Fruit fly (Drosophila melanogaster): ENCODE measurements around the gene escl.

escl gene

dm6 chr2L:12002922-12003791 is 12.4 kb downstream of the escl start (continued):
- TF ChIP-seq CHES-1-like (GFP tag; optimal IDR thresholded peaks at IDR 0.05) = no peak
- no peak for TF ChIP-seq yki (optimal IDR thresholded peaks at IDR 0.05)

- TF ChIP-seq D (optimal IDR thresholded peaks at IDR 0.05) (no peak), D (GFP tag; optimal IDR thresholded peaks at IDR 0.05) (no peak), ro (GFP tag; IDR thresholded peaks at IDR 0.05) (no peak), Lhr (GFP tag; optimal IDR thresholded peaks at IDR 0.05) (peak; percentile 57), Ets65A (GFP tag) (peak; percentile 7), CG8478 (optimal IDR thresholded peaks at IDR 0.05) (peak; percentile 62), CG34224 (GFP tag; IDR thresholded peaks at IDR 0.05; ENCODE audit: partially characterized antibody) (no peak), CG3163 (GFP tag; optimal IDR thresholded peaks at IDR 0.05) (peak; percentile 33), grau (tag; optimal IDR thresholded peaks at IDR 0.05) (no peak), nerfin-1 (tag; optimal IDR thresholded peaks at IDR 0.05) (peak; percentile 67), CG12299 (tag; optimal IDR thresholded peaks at IDR 0.05) (no peak), nmo (GFP tag; optimal IDR thresholded peaks at IDR 0.05) (peak; percentile 13), CTCF (GFP tag; optimal IDR thresholded peaks at IDR 0.05) (peak; percentile 96), CG3838 (GFP tag; optimal IDR thresholded peaks at IDR 0.05) (no peak), jing (GFP tag; optimal IDR thresholded peaks at IDR 0.05) (peak; percentile 48), ash1 (GFP tag; optimal IDR thresholded peaks at IDR 0.05) (no peak), CG15479 (GFP tag; optimal IDR thresholded peaks at IDR 0.05) (peak; percentile 73), dmrt99B (tag; optimal IDR thresholded peaks at IDR 0.05) (no peak), Sin3A (optimal IDR thresholded peaks at IDR 0.05) (peak; percentile 25), CrebB (tag; optimal IDR thresholded peaks at IDR 0.05) (no peak), Nf-YB (GFP tag; optimal IDR thresholded peaks at IDR 0.05) (peak; percentile 96), insv (GFP tag; optimal IDR thresholded peaks at IDR 0.05) (peak in 1 of 2 experiments; percentile 48), hkb (optimal IDR thresholded peaks at IDR 0.05) (peak; percentile 46), hkb (GFP tag; IDR thresholded peaks at IDR 0.05) (no peak), sd (tag; optimal IDR thresholded peaks at IDR 0.05) (peak; percentile 95), CG4854 (GFP tag; optimal IDR thresholded peaks at IDR 0.05) (no peak), cg (GFP tag; optimal IDR thresholded peaks at IDR 0.05) (peak; percentile 94), CG9932 (GFP tag; IDR thresholded peaks at IDR 0.05) (no peak), Dip2 (GFP tag; IDR thresholded peaks at IDR 0.05) (no peak), CG17829 (tag; optimal IDR thresholded peaks at IDR 0.05) (peak; percentile 38), Nf-YC (tag; optimal IDR thresholded peaks at IDR 0.05) (peak; percentile 97), stwl (tag; optimal IDR thresholded peaks at IDR 0.05) (no peak), CG1832 (GFP tag; optimal IDR thresholded peaks at IDR 0.05) (peak; percentile 92), Abd-B (GFP tag; optimal IDR thresholded peaks at IDR 0.05) (peak; percentile 56)
These were observed 13.1 kb downstream of the escl start for dm6 chr2L:12003792-12004210.

DNA sequence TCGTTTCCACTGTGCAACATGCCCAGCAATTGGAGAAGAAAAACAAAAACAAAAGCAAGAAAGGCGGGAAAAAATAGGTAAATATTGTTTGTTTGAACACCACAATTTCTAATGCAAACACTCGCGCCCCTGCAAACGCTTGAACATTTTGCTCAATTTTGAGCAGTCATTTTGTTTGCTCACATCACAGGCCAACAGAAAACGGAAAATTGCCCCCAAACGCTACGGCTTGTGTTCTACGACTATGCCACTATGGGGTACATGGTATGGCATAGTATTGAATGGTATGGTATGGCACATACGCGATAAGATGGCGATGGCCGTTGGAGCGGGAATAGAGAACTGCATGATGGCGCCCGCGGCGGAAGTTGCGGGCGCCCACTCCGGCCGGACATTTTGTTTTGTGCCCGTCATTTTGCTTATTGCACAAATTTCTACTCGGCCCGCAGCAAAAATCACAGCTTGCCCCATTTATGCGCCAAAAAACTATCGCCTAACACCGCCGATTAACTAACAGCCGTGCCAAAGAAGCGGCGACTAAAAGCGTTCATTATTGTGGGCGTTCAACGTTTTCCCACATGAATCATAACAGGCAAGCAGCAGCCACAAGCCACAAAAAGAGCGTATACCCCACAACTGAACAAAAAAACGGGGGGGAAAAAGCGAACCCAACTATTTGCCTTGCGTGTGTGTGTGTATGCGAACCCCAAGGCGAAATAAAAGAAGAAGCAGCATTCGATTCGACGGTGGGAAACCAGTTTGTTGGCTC is 13.7 kb downstream of the escl start:
- no peak for TF ChIP-seq B-H1 (GFP tag; IDR thresholded peaks at IDR 0.05)
- TF ChIP-seq tio (GFP tag; optimal IDR thresholded peaks at IDR 0.05) = no peak
- TF ChIP-seq slp2 (GFP tag; optimal IDR thresholded peaks at IDR 0.05) = peak; percentile 7
- TF ChIP-seq Dek (tag; optimal IDR thresholded peaks at IDR 0.05) = peak; percentile 44
- no peak for TF ChIP-seq unc-4 (GFP tag; IDR thresholded peaks at IDR 0.05; ENCODE audit: partially characterized antibody)
- TF ChIP-seq Awh (GFP tag; IDR thresholded peaks at IDR 0.05) = no peak
- no peak for TF ChIP-seq CG31388 (GFP tag; optimal IDR thresholded peaks at IDR 0.05)
- TF ChIP-seq CG6813 (GFP tag; optimal IDR thresholded peaks at IDR 0.05) = peak; percentile 85
- TF ChIP-seq Oaz (GFP tag; IDR thresholded peaks at IDR 0.05) = no peak
- TF ChIP-seq Neu2 (GFP tag; optimal IDR thresholded peaks at IDR 0.05; ENCODE audit: borderline replicate concordance) = no peak
- no peak for TF ChIP-seq zen2 (GFP tag; IDR thresholded peaks at IDR 0.05; ENCODE audit: partially characterized antibody)
- TF ChIP-seq seq (GFP tag; IDR thresholded peaks at IDR 0.05) = no peak
- TF ChIP-seq sens (GFP tag) = peak; percentile 95
- TF ChIP-seq salm (tag; optimal IDR thresholded peaks at IDR 0.05) = peak; percentile 77

Data from whole organism, embryonic.